Fruit fly (Drosophila melanogaster): ENCODE results near the gene CG17032.
A peak's percentile ranks its signal among the peaks of the same experiment; 100 is the strongest.

dm6 chr3L:15956448-15957010 lies 2.1 kb upstream of the CG17032 start, which contains the start of gene elgi:
- TF ChIP-seq brk (GFP tag; optimal IDR thresholded peaks at IDR 0.05): no peak
- TF ChIP-seq Hr78 (GFP tag; optimal IDR thresholded peaks at IDR 0.05): no peak
- no peak for TF ChIP-seq GATAd (GFP tag; optimal IDR thresholded peaks at IDR 0.05)
- no peak for TF ChIP-seq Abd-B (GFP tag; optimal IDR thresholded peaks at IDR 0.05)
- peak; percentile 88 for TF ChIP-seq Myc (optimal IDR thresholded peaks at IDR 0.05)
- no peak for TF ChIP-seq dl (GFP tag; optimal IDR thresholded peaks at IDR 0.05; ENCODE audit: insufficient read depth in 1 of 2, partially characterized antibody in 2 of 2)
- no peak for TF ChIP-seq Jra (GFP tag; optimal IDR thresholded peaks at IDR 0.05)
- peak; percentile 82 for TF ChIP-seq h (GFP tag; optimal IDR thresholded peaks at IDR 0.05)
- TF ChIP-seq tai (GFP tag; optimal IDR thresholded peaks at IDR 0.05): no peak
- TF ChIP-seq pan (optimal IDR thresholded peaks at IDR 0.05): no peak
- peak; percentile 75 for TF ChIP-seq br (GFP tag; optimal IDR thresholded peaks at IDR 0.05)
